Worm (Caenorhabditis elegans) whole organism, L4 larva: Measurements from ENCODE around the gene ZK546.4.

ENCODE experiments used
- F37D6.2 ChIP-seq: sonication (generic microtip); optimal IDR thresholded peaks from 2 replicates; lab custom pipeline; 2016; ENCODE audit warnings: mild to moderate bottlenecking, missing genetic modification characterization, missing compliant biosample characterization
- F44E2.7 ChIP-seq: fragments of 200-800 bp; sonication (Bioruptor generic); IDR thresholded peaks from 2 replicates; pipeline ENCODE4 v2.1.2; 2022; ENCODE audit warnings: missing genetic modification characterization, missing compliant biosample characterization
- T20F7.1 ChIP-seq: fragments of 200-800 bp; sonication (Bioruptor generic); optimal IDR thresholded peaks from 2 replicates; lab custom pipeline; 2018; ENCODE audit warnings: mild to moderate bottlenecking, missing genetic modification characterization, missing compliant biosample characterization
- T26A8.4 ChIP-seq: fragments of 200-800 bp; sonication (Bioruptor generic); IDR thresholded peaks from 2 replicates; pipeline ENCODE4 v1.3.6; 2022; ENCODE audit warnings: missing genetic modification characterization, missing compliant biosample characterization
- Y105C5A.15 ChIP-seq: fragments of 200-800 bp; sonication (Bioruptor generic); IDR thresholded peaks from 2 replicates; pipeline ENCODE4 v1.3.6; 2022; ENCODE audit warnings: missing genetic modification characterization, missing compliant biosample characterization
- Y5F2A.4 ChIP-seq: fragments of 200-800 bp; sonication (Bioruptor generic); optimal IDR thresholded peaks from 2 replicates; lab custom pipeline; 2018; ENCODE audit warnings: mild to moderate bottlenecking, missing genetic modification characterization, missing compliant biosample characterization
- aha-1 ChIP-seq: fragments of 150-350 bp; peaks from one replicate; lab custom pipeline; 2014; ENCODE audit warnings: missing biosample characterization, missing genetic modification characterization
- ama-1 ChIP-seq: fragments of 150-350 bp; optimal IDR thresholded peaks from 2 replicates; lab custom pipeline; 2014; ENCODE audit warnings: inconsistent platforms, mixed read lengths
- ceh-32 ChIP-seq: sonication (generic microtip); optimal IDR thresholded peaks from 2 replicates; lab custom pipeline; 2016; ENCODE audit warnings: mild to moderate bottlenecking, missing genetic modification characterization, missing compliant biosample characterization; ENCODE audit not compliant: poor library complexity
- ctbp-1 ChIP-seq: fragments of 200-800 bp; sonication (Bioruptor generic); IDR thresholded peaks from 2 replicates; pipeline ENCODE4 v1.3.6; 2022; ENCODE audit warnings: missing genetic modification reagents, missing genetic modification characterization, missing compliant biosample characterization
- daf-16 ChIP-seq, 3 experiments: sonication (generic microtip); optimal IDR thresholded peaks; 2 replicates each; lab custom pipeline; 2016 to 2017; ENCODE audit warnings: missing genetic modification characterization in 3 of 3, missing genetic modification reagents in 3 of 3, mild to moderate bottlenecking in 2 of 3, missing compliant biosample characterization in 2 of 3, missing biosample characterization in 1 of 3, moderate library complexity in 1 of 3
- dmd-6 ChIP-seq: fragments of 200-800 bp; sonication (Bioruptor generic); IDR thresholded peaks from 2 replicates; pipeline ENCODE4 v1.3.6; 2022; ENCODE audit warnings: missing genetic modification reagents, missing genetic modification characterization, missing compliant biosample characterization
- dmd-8 ChIP-seq: fragments of 200-800 bp; sonication (Bioruptor generic); IDR thresholded peaks from 2 replicates; pipeline ENCODE4 v1.3.6; 2022; ENCODE audit warnings: missing genetic modification characterization, missing compliant biosample characterization
- dve-1 ChIP-seq: sonication (generic microtip); optimal IDR thresholded peaks from 2 replicates; lab custom pipeline; 2017; ENCODE audit warnings: antibody characterized with exemption, mild to moderate bottlenecking, missing genetic modification characterization, missing compliant biosample characterization; ENCODE audit not compliant: insufficient read depth
- egl-43 ChIP-seq: fragments of 200-800 bp; sonication (Bioruptor generic); IDR thresholded peaks from 2 replicates; pipeline ENCODE4 v1.3.6; 2022; ENCODE audit warnings: missing genetic modification reagents, missing genetic modification characterization, missing compliant biosample characterization
- hlh-11 ChIP-seq: fragments of 200-800 bp; sonication (Bioruptor generic); optimal IDR thresholded peaks from 2 replicates; lab custom pipeline; 2018; ENCODE audit warnings: mild to moderate bottlenecking, missing genetic modification characterization, missing compliant biosample characterization
- hlh-30 ChIP-seq: sonication (generic microtip); optimal IDR thresholded peaks from 2 replicates; lab custom pipeline; 2017; ENCODE audit warnings: antibody characterized with exemption, mild to moderate bottlenecking, missing genetic modification characterization, missing compliant biosample characterization; ENCODE audit not compliant: insufficient read depth
- lim-7 ChIP-seq: fragments of 200-800 bp; sonication (Bioruptor generic); IDR thresholded peaks from 2 replicates; pipeline ENCODE4 v1.3.6; 2022; ENCODE audit warnings: missing genetic modification characterization, missing compliant biosample characterization
- lin-13 ChIP-seq: fragments of 150-350 bp; optimal IDR thresholded peaks from 2 replicates; lab custom pipeline; 2014; ENCODE audit warnings: missing biosample characterization, missing genetic modification reagents, missing genetic modification characterization
- lin-38 ChIP-seq: fragments of 200-800 bp; sonication (Bioruptor generic); IDR thresholded peaks from 2 replicates; pipeline ENCODE4 v1.3.6; 2022; ENCODE audit warnings: missing genetic modification reagents, missing genetic modification characterization, missing compliant biosample characterization
- lsy-2 ChIP-seq, 2 experiments: fragments of 150-350 bp in 1 of 2; sonication (generic microtip) in 1 of 2; optimal IDR thresholded peaks; 2 replicates each; lab custom pipeline; 2014 to 2017; ENCODE audit warnings: missing biosample characterization in 2 of 2, missing genetic modification characterization in 2 of 2
- madf-9 ChIP-seq: fragments of 200-800 bp; sonication (Bioruptor generic); conservative IDR thresholded peaks from 2 replicates; pipeline ENCODE4 v1.3.6; 2022; ENCODE audit warnings: missing genetic modification reagents, missing genetic modification characterization, missing compliant biosample characterization
- mdt-29 ChIP-seq: fragments of 200-800 bp; sonication (Bioruptor generic); IDR thresholded peaks from 2 replicates; pipeline ENCODE4 v1.3.6; 2022; ENCODE audit warnings: missing genetic modification reagents, missing genetic modification characterization, missing compliant biosample characterization
- mep-1 ChIP-seq: fragments of 150-350 bp; sonication (generic microtip); optimal IDR thresholded peaks from 3 replicates; lab custom pipeline; 2014; ENCODE audit warnings: missing biosample characterization, missing genetic modification characterization
- mes-2 ChIP-seq: sonication (generic microtip); optimal IDR thresholded peaks from 2 replicates; lab custom pipeline; 2016; ENCODE audit warnings: missing genotype, mild to moderate bottlenecking, missing genetic modification characterization, missing compliant biosample characterization; ENCODE audit not compliant: poor library complexity, severe bottlenecking
- mxl-2 ChIP-seq: fragments of 200-800 bp; sonication (Bioruptor generic); conservative IDR thresholded peaks from 2 replicates; pipeline ENCODE4 v1.3.6; 2022; ENCODE audit warnings: missing genetic modification reagents, missing genetic modification characterization, missing compliant biosample characterization
- nhr-102 ChIP-seq: sonication (generic microtip); optimal IDR thresholded peaks from 2 replicates; lab custom pipeline; 2016; ENCODE audit warnings: mild to moderate bottlenecking, missing genetic modification characterization, moderate library complexity, missing compliant biosample characterization
- nhr-28 ChIP-seq: fragments of 150-350 bp; optimal IDR thresholded peaks from 2 replicates; lab custom pipeline; 2014; ENCODE audit warnings: missing biosample characterization, missing genetic modification characterization
- nhr-42 ChIP-seq: fragments of 200-800 bp; sonication (Bioruptor generic); IDR thresholded peaks from 2 replicates; pipeline ENCODE4 v1.3.6; 2022; ENCODE audit warnings: missing genetic modification characterization, missing compliant biosample characterization
- pha-4 ChIP-seq, 2 experiments: fragments of 150-350 bp in 1 of 2; fragments of 200-800 bp in 1 of 2; sonication (Bioruptor generic) in 1 of 2; IDR thresholded peaks in 1 of 2; optimal IDR thresholded peaks in 1 of 2; 2 replicates each; pipeline versions ENCODE4 v1.3.6 to Lab custom; 2014 to 2022; ENCODE audit warnings: missing genetic modification characterization in 2 of 2, missing genetic modification reagents in 2 of 2, missing biosample characterization in 1 of 2, missing compliant biosample characterization in 1 of 2
- php-3 ChIP-seq: fragments of 200-800 bp; sonication (Bioruptor generic); IDR thresholded peaks from 2 replicates; pipeline ENCODE4 v1.3.6; 2022; ENCODE audit warnings: missing genetic modification reagents, missing genetic modification characterization, missing compliant biosample characterization
- rbr-2 ChIP-seq: sonication (generic microtip); optimal IDR thresholded peaks from 2 replicates; lab custom pipeline; 2016; ENCODE audit warnings: missing genotype, missing genetic modification characterization, missing compliant biosample characterization
- spr-1 ChIP-seq: sonication (generic microtip); optimal IDR thresholded peaks from 2 replicates; lab custom pipeline; 2016; ENCODE audit warnings: mild to moderate bottlenecking, missing genetic modification characterization, missing compliant biosample characterization
- spr-3 ChIP-seq: fragments of 200-800 bp; sonication (Bioruptor generic); optimal IDR thresholded peaks from 2 replicates; lab custom pipeline; 2018; ENCODE audit warnings: mild to moderate bottlenecking, missing genetic modification characterization, missing compliant biosample characterization
- unc-62 ChIP-seq, 3 experiments: fragments of 150-350 bp in 1 of 3; sonication (generic microtip); optimal IDR thresholded peaks in 2 of 3; peaks in 1 of 3; 1 replicate in 1 of 3; 2 replicates in 2 of 3; lab custom pipeline; 2014 to 2017; ENCODE audit warnings: missing biosample characterization in 3 of 3, missing genetic modification characterization in 3 of 3, missing genetic modification reagents in 3 of 3, missing genotype in 1 of 3
- zfp-2 ChIP-seq: sonication (generic microtip); optimal IDR thresholded peaks from 2 replicates; lab custom pipeline; 2016; ENCODE audit warnings: mild to moderate bottlenecking, missing genetic modification characterization, missing compliant biosample characterization
- zfp-3 ChIP-seq: fragments of 200-800 bp; sonication (Bioruptor generic); conservative IDR thresholded peaks from 2 replicates; pipeline ENCODE4 v1.3.6; 2022; ENCODE audit warnings: missing genetic modification reagents, missing genetic modification characterization, missing compliant biosample characterization
- ztf-11 ChIP-seq: fragments of 150-350 bp; optimal IDR thresholded peaks from 2 replicates; lab custom pipeline; 2014; ENCODE audit warnings: missing biosample characterization, missing genetic modification characterization

Gene ZK546.4

ce11 chrII:4891012-4891775, 46.6 kb upstream of the ZK546.4 start, which contains the start of gene gst-9:
TSS of gene gst-9 (plus strand) at chrII:4891585.
- TF ChIP-seq ceh-32 (no peak), spr-3 (GFP tag; lab: Kevin White, UChicago) (peak; percentile 25), egl-43 (GFP tag; lab: Robert Waterston, UW) (0 out of 2 replicates have a peak, but pooled peaks have one; percentile 59), mdt-29 (GFP tag; lab: Robert Waterston, UW) (peak; percentile 39; the same call in 1 of the 2 replicates), lim-7 (GFP tag; lab: Robert Waterston, UW) (no peak), lin-13 (GFP tag; lab: Kevin White, UChicago) (peak; percentile 57), dmd-8 (GFP tag; lab: Robert Waterston, UW) (0 out of 2 replicates have a peak, but pooled peaks have one; percentile 4), pha-4 (GFP tag; IDR thresholded peaks at IDR 0.05; lab: Robert Waterston, UW) (0 out of 2 replicates have a peak, but pooled peaks have one; percentile 52), pha-4 (tag; optimal IDR thresholded peaks at IDR 0.05; lab: Kevin White, UChicago) (no peak), mep-1 (peak; percentile 56), T20F7.1 (GFP tag; lab: Kevin White, UChicago) (peak; percentile 13), ctbp-1 (0 out of 2 replicates have a peak, but pooled peaks have one; percentile 19), daf-16 (GFP tag; optimal IDR thresholded peaks at IDR 0.05; lab: Kevin White, UChicago) (no peak), daf-16 (tag; optimal IDR thresholded peaks at IDR 0.05; lab: Kevin White, UChicago) (peak; percentile 59), ztf-11 (tag; lab: Kevin White, UChicago) (no peak), lin-38 (GFP tag; lab: Robert Waterston, UW) (peak; percentile 48), ama-1 (peak; percentile 69), nhr-28 (tag; lab: Kevin White, UChicago) (peak; percentile 56), T26A8.4 (GFP tag; lab: Robert Waterston, UW) (peak; percentile 48; the same call in 1 of the 2 replicates), zfp-2 (tag; lab: Kevin White, UChicago) (no peak), Y105C5A.15 (GFP tag; lab: Robert Waterston, UW) (no peak), hlh-11 (peak; percentile 42), php-3 (GFP tag; lab: Robert Waterston, UW) (0 out of 2 replicates have a peak, but pooled peaks have one; percentile 45), dve-1 (peak; percentile 86), unc-62 (GFP tag; optimal IDR thresholded peaks at IDR 0.05 in 1 of 2; lab: Kevin White, UChicago) (peak in 1 of 2 experiments; percentile 84), unc-62 (tag; optimal IDR thresholded peaks at IDR 0.05; lab: Kevin White, UChicago) (no peak), F37D6.2 (tag; lab: Kevin White, UChicago) (no peak), nhr-42 (0 out of 2 replicates have a peak, but pooled peaks have one; percentile 64), madf-9 (GFP tag; lab: Robert Waterston, UW) (peak; percentile 23; the same call in 1 of the 2 replicates), zfp-3 (peak; percentile 92), Y5F2A.4 (GFP tag; lab: Kevin White, UChicago) (peak; percentile 17), rbr-2 (tag; lab: Kevin White, UChicago) (no peak), nhr-102 (tag; lab: Kevin White, UChicago) (peak; percentile 51), mes-2 (tag; lab: Kevin White, UChicago) (no peak), hlh-30 (tag; lab: Kevin White, UChicago) (peak; percentile 10), mxl-2 (GFP tag; lab: Robert Waterston, UW) (0 out of 2 replicates have a peak, but pooled peaks have one; percentile 28), spr-1 (tag; lab: Kevin White, UChicago) (peak; percentile 23), dmd-6 (GFP tag; lab: Robert Waterston, UW) (0 out of 2 replicates have a peak, but pooled peaks have one; percentile 8), F44E2.7 (no peak), lsy-2 (tag; optimal IDR thresholded peaks at IDR 0.05; lab: Kevin White, UChicago) (peak in 1 of 2 experiments; percentile 61), aha-1 (peak; percentile 65)
